Fruit fly (Drosophila melanogaster) whole organism, pupa: ENCODE measurements around the gene pico.

Experiments used
- CG10348 ChIP-seq: fragments of 200-800 bp; sonication (Bioruptor generic); IDR thresholded peaks from 2 replicates; pipeline ENCODE4 v1.3.6; 2022; ENCODE audit warnings: missing biosample characterization, missing genetic modification characterization
- CG12605 ChIP-seq: fragments of 200-800 bp; sonication (Bioruptor generic); IDR thresholded peaks from 2 replicates; pipeline ENCODE4 v1.3.6; 2022; ENCODE audit warnings: missing biosample characterization, missing genetic modification characterization
- CG13204 ChIP-seq: fragments of 200-800 bp; sonication (Bioruptor generic); optimal IDR thresholded peaks from 2 replicates; lab custom pipeline; 2018; ENCODE audit warnings: missing biosample characterization, mild to moderate bottlenecking, missing genetic modification characterization, moderate library complexity
- CG14655 ChIP-seq: fragments of 200-800 bp; sonication (Bioruptor generic); optimal IDR thresholded peaks from 3 replicates; lab custom pipeline; 2017; ENCODE audit warnings: mild to moderate bottlenecking, missing biosample characterization, missing genetic modification reagents, missing genetic modification characterization
- CG15710 ChIP-seq: fragments of 200-800 bp; sonication (Bioruptor generic); optimal IDR thresholded peaks from 2 replicates; lab custom pipeline; 2018; ENCODE audit warnings: missing biosample characterization, mild to moderate bottlenecking, missing genetic modification characterization, moderate library complexity
- CG17806 ChIP-seq: fragments of 200-800 bp; sonication (Bioruptor generic); optimal IDR thresholded peaks from 2 replicates; lab custom pipeline; 2018; ENCODE audit warnings: missing biosample characterization, mild to moderate bottlenecking, missing genetic modification characterization, moderate library complexity
- CG32121 ChIP-seq: fragments of 200-800 bp; sonication (Bioruptor generic); IDR thresholded peaks from 2 replicates; pipeline ENCODE4 v1.3.6; 2022; ENCODE audit warnings: missing biosample characterization, missing genetic modification characterization
- CG34367 ChIP-seq: fragments of 200-800 bp; sonication (Bioruptor generic); optimal IDR thresholded peaks from 2 replicates; lab custom pipeline; 2018; ENCODE audit warnings: missing biosample characterization, mild to moderate bottlenecking, missing genetic modification characterization
- CG4496 ChIP-seq: fragments of 200-800 bp; sonication (Bioruptor generic); IDR thresholded peaks from 3 replicates; pipeline ENCODE4 v1.3.6; 2022; ENCODE audit warnings: missing biosample characterization, missing genetic modification characterization
- CG8159 ChIP-seq: fragments of 200-800 bp; sonication (Bioruptor generic); optimal IDR thresholded peaks from 3 replicates; lab custom pipeline; 2018; ENCODE audit warnings: missing biosample characterization, mild to moderate bottlenecking, missing genetic modification characterization, moderate library complexity
- CG8301 ChIP-seq: fragments of 200-800 bp; sonication (Bioruptor generic); optimal IDR thresholded peaks from 2 replicates; lab custom pipeline; 2018; ENCODE audit warnings: missing biosample characterization, mild to moderate bottlenecking, missing genetic modification characterization
- CG9948 ChIP-seq: fragments of 200-800 bp; sonication (Bioruptor generic); optimal IDR thresholded peaks from 2 replicates; lab custom pipeline; 2018; ENCODE audit warnings: missing biosample characterization, mild to moderate bottlenecking, missing genetic modification characterization, moderate library complexity
- D1 ChIP-seq: fragments of 200-800 bp; sonication (Bioruptor generic); optimal IDR thresholded peaks from 2 replicates; lab custom pipeline; 2018; ENCODE audit warnings: missing biosample characterization, mild to moderate bottlenecking, missing genetic modification characterization, moderate library complexity
- EcR ChIP-seq: fragments of 200-800 bp; sonication (Bioruptor generic); optimal IDR thresholded peaks from 3 replicates; lab custom pipeline; 2019; ENCODE audit warnings: missing biosample characterization, missing genetic modification characterization, mild to moderate bottlenecking, moderate library complexity, missing genetic modification reagents
- Ets98B ChIP-seq: fragments of 200-800 bp; sonication (Bioruptor generic); IDR thresholded peaks from 2 replicates; pipeline ENCODE4 v1.3.6; 2022; ENCODE audit warnings: missing biosample characterization, missing genetic modification characterization
- Pif1A ChIP-seq: fragments of 200-800 bp; sonication (Bioruptor generic); optimal IDR thresholded peaks from 3 replicates; lab custom pipeline; 2016; ENCODE audit warnings: missing biosample characterization, missing genetic modification characterization
- Pif1B ChIP-seq: fragments of 200-800 bp; sonication (Bioruptor generic); optimal IDR thresholded peaks from 3 replicates; lab custom pipeline; 2016; ENCODE audit warnings: missing biosample characterization, missing genetic modification characterization
- Snoo ChIP-seq: fragments of 200-800 bp; sonication (Bioruptor generic); optimal IDR thresholded peaks from 3 replicates; lab custom pipeline; 2017; ENCODE audit warnings: missing biosample characterization, mild to moderate bottlenecking, missing genetic modification characterization, inconsistent platforms
- fd96Ca ChIP-seq: fragments of 200-800 bp; sonication (Bioruptor generic); IDR thresholded peaks from 3 replicates; pipeline ENCODE4 v1.3.6; 2022; ENCODE audit warnings: missing biosample characterization, missing genetic modification characterization
- gl ChIP-seq: fragments of 200-800 bp; sonication (Bioruptor generic); optimal IDR thresholded peaks from 2 replicates; lab custom pipeline; 2018; ENCODE audit warnings: missing biosample characterization, mild to moderate bottlenecking, missing genetic modification characterization
- rn ChIP-seq: fragments of 200-800 bp; sonication (Bioruptor generic); IDR thresholded peaks from 2 replicates; pipeline ENCODE4 v1.3.6; 2022; ENCODE audit warnings: missing biosample characterization, missing genetic modification characterization

The pico gene

dm6 chrX:19886936-19887934, 35.4 kb upstream of the pico start:
- peak; percentile 70 for TF ChIP-seq CG13204 (GFP tag; lab: Kevin White, UChicago)
- TF ChIP-seq CG12605 (GFP tag; lab: Robert Waterston, UW), result peak; percentile 46
- peak; percentile 65 for TF ChIP-seq CG34367 (tag; lab: Kevin White, UChicago)
- peak; percentile 66 for TF ChIP-seq Snoo (tag; lab: Kevin White, UChicago)
- TF ChIP-seq CG15710 (tag; lab: Kevin White, UChicago), result peak; percentile 50
- peak; percentile 55 for TF ChIP-seq CG8159
- TF ChIP-seq fd96Ca, result peak; percentile 73; the same call in 2 of the 3 replicates
- no peak for TF ChIP-seq CG10348 (GFP tag; lab: Robert Waterston, UW)
- peak; percentile 76 for TF ChIP-seq gl (tag; lab: Kevin White, UChicago)
- TF ChIP-seq CG9948 (tag; lab: Kevin White, UChicago), result no peak
- peak; percentile 67 for TF ChIP-seq CG32121 (GFP tag; lab: Robert Waterston, UW)
- TF ChIP-seq CG8301 (tag; lab: Kevin White, UChicago), result peak; percentile 41
- peak; percentile 81 for TF ChIP-seq CG4496 (GFP tag; lab: Robert Waterston, UW)
- TF ChIP-seq CG14655 (GFP tag; lab: Kevin White, UChicago), result peak; percentile 67
- TF ChIP-seq D1 (tag; lab: Kevin White, UChicago), result no peak
- TF ChIP-seq CG17806 (tag; lab: Kevin White, UChicago), result peak; percentile 24
- peak; percentile 56 for TF ChIP-seq Pif1B (GFP tag; lab: Kevin White, UChicago)
- TF ChIP-seq Pif1A (GFP tag; lab: Kevin White, UChicago), result peak; percentile 61
- peak; percentile 62 for TF ChIP-seq EcR
- TF ChIP-seq rn, result peak; percentile 52; the same call in 1 of the 2 replicates
- TF ChIP-seq Ets98B (GFP tag; lab: Robert Waterston, UW), result peak; percentile 62
- TF ChIP-seq, all 21 proteins: peak for 18

- TF ChIP-seq CG4496 (GFP tag; lab: Robert Waterston, UW) (no peak), CG8301 (tag; lab: Kevin White, UChicago) (peak; percentile 56), EcR (no peak), CG8159 (no peak), CG14655 (GFP tag; lab: Kevin White, UChicago) (peak; percentile 54)
Observed at dm6 chrX:19886515-19886914, 34.7 kb upstream of the pico start.

DNA sequence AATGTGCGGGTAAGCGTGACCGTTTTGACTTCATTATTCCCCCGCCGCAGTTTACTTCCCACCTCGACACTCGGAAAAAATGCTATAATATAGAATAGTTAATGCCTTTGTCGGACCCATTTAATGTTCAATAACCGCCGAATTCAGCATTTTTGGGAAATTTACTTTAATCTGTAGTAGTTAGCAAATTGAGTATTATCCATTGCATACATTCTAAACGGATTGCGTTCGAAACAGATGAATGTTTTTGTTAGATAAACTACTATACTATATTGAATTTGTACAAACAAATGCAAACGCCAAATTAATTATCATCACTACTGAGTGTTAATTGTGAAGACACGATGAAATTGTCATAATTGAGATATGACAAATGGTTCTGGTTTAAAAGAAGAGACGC, 32.3 kb upstream of the pico start:
- TF ChIP-seq fd96Ca (no peak), CG8301 (tag; lab: Kevin White, UChicago) (peak; percentile 33), CG14655 (GFP tag; lab: Kevin White, UChicago) (peak; percentile 52), CG4496 (GFP tag; lab: Robert Waterston, UW) (0 out of 3 replicates have a peak, but pooled peaks have one; percentile 26), CG9948 (tag; lab: Kevin White, UChicago) (peak; percentile 15), Pif1B (GFP tag; lab: Kevin White, UChicago) (no peak), CG34367 (tag; lab: Kevin White, UChicago) (no peak), CG8159 (peak; percentile 42), CG15710 (tag; lab: Kevin White, UChicago) (no peak), Ets98B (GFP tag; lab: Robert Waterston, UW) (no peak)

dm6 chrX:19878342-19879204, 26.7 kb upstream of the pico start:
- peak; percentile 55 for TF ChIP-seq Pif1B (GFP tag; lab: Kevin White, UChicago)
- peak; percentile 43 for TF ChIP-seq D1 (tag; lab: Kevin White, UChicago)
- TF ChIP-seq CG4496 (GFP tag; lab: Robert Waterston, UW), result peak; percentile 34; the same call in 1 of the 3 replicates
- TF ChIP-seq CG8159, result peak; percentile 77
- peak; percentile 54 for TF ChIP-seq CG32121 (GFP tag; lab: Robert Waterston, UW)
- peak; percentile 61; the same call in 2 of the 3 replicates for TF ChIP-seq fd96Ca
- TF ChIP-seq CG8301 (tag; lab: Kevin White, UChicago), result peak; percentile 64
- peak; percentile 59 for TF ChIP-seq Snoo (tag; lab: Kevin White, UChicago)
- no peak for TF ChIP-seq CG10348 (GFP tag; lab: Robert Waterston, UW)
- peak; percentile 55 for TF ChIP-seq CG17806 (tag; lab: Kevin White, UChicago)
- no peak for TF ChIP-seq CG13204 (GFP tag; lab: Kevin White, UChicago)
- peak; percentile 66 for TF ChIP-seq CG14655 (GFP tag; lab: Kevin White, UChicago)
- TF ChIP-seq rn, result no peak
- TF ChIP-seq gl (tag; lab: Kevin White, UChicago), result no peak
- peak; percentile 51 for TF ChIP-seq CG9948 (tag; lab: Kevin White, UChicago)
- peak; percentile 51 for TF ChIP-seq CG15710 (tag; lab: Kevin White, UChicago)
- peak; percentile 43; the same call in 1 of the 2 replicates for TF ChIP-seq CG12605 (GFP tag; lab: Robert Waterston, UW)
- TF ChIP-seq CG34367 (tag; lab: Kevin White, UChicago), result peak; percentile 9
- TF ChIP-seq Pif1A (GFP tag; lab: Kevin White, UChicago), result peak; percentile 33
- TF ChIP-seq EcR, result no peak
- TF ChIP-seq Ets98B (GFP tag; lab: Robert Waterston, UW), result peak; percentile 59; the same call in 1 of the 2 replicates
